Worm (Caenorhabditis elegans) whole organism, L1 larva: Measurements from ENCODE around the gene dhs-28.

Experiments used
- ama-1 ChIP-seq: fragments of 150-350 bp; optimal IDR thresholded peaks from 2 replicates; lab custom pipeline; 2014
- dpl-1 ChIP-seq, 3 experiments: fragments of 150-350 bp in 2 of 3; sonication (generic microtip) in 1 of 3; optimal IDR thresholded peaks; 2 replicates each; lab custom pipeline; 2014 to 2017; ENCODE audit warnings: missing biosample characterization in 3 of 3, missing genetic modification characterization in 3 of 3, missing genetic modification reagents in 3 of 3
- egl-13 ChIP-seq: sonication (generic microtip); optimal IDR thresholded peaks from 2 replicates; lab custom pipeline; 2016; ENCODE audit warnings: missing genotype, missing genetic modification reagents, missing genetic modification characterization, missing compliant biosample characterization
- fos-1 ChIP-seq: fragments of 150-350 bp; optimal IDR thresholded peaks from 2 replicates; lab custom pipeline; 2014; ENCODE audit warnings: missing biosample characterization, missing genetic modification characterization
- lin-13 ChIP-seq: fragments of 150-350 bp; optimal IDR thresholded peaks from 2 replicates; lab custom pipeline; 2014; ENCODE audit warnings: missing biosample characterization, missing genetic modification reagents, missing genetic modification characterization
- lin-15B ChIP-seq: fragments of 150-350 bp; sonication (generic microtip); optimal IDR thresholded peaks from 3 replicates; lab custom pipeline; 2014; ENCODE audit warnings: missing biosample characterization, missing genetic modification characterization
- nhr-11 ChIP-seq: fragments of 150-350 bp; optimal IDR thresholded peaks from 2 replicates; lab custom pipeline; 2014; ENCODE audit warnings: missing biosample characterization, missing genetic modification characterization
- unc-62 ChIP-seq: fragments of 150-350 bp; optimal IDR thresholded peaks from 2 replicates; lab custom pipeline; 2014; ENCODE audit warnings: missing biosample characterization, missing genetic modification reagents, missing genetic modification characterization

DNA sequence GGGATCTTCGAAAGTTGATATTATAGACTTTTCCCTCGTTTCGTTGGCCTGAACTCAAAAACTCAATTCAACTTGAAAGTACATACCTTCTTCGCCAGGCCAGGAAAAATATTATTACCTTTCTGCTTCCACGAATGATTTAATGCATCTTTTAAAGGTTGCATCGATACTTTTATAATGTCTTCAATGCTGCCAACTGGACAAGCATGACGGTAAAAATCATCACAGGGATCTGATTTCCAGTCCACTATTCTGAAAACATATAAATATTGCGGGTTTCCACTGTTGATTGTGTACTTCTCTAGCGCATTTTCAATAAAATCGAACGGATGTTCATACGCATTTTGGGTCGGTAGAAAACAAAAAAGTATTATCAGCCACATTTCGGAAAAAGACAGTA, 44.8 kb downstream of the dhs-28 start, which contains the start of gene nep-4:
- no peak for TF ChIP-seq lin-15B
- TF ChIP-seq unc-62: no peak
- TF ChIP-seq fos-1 (tag; lab: Kevin White, UChicago): no peak
- no peak for TF ChIP-seq dpl-1 (GFP tag; optimal IDR thresholded peaks at IDR 0.05; lab: Kevin White, UChicago)
- TF ChIP-seq egl-13 (tag; lab: Kevin White, UChicago): no peak
- TF ChIP-seq lin-13 (GFP tag; lab: Kevin White, UChicago): no peak
- TF ChIP-seq nhr-11 (tag; lab: Kevin White, UChicago): no peak
- TF ChIP-seq ama-1 (lab: Kevin White, UChicago): no peak
